Worm (Caenorhabditis elegans): ENCODE results near the gene ZC250.4.
"Not testable (repeated sequence)": the region's sequence is repeated elsewhere in the genome, so short reads cannot be mapped to it uniquely, and the experiment has no call there.

The ZC250.4 gene

DNA sequence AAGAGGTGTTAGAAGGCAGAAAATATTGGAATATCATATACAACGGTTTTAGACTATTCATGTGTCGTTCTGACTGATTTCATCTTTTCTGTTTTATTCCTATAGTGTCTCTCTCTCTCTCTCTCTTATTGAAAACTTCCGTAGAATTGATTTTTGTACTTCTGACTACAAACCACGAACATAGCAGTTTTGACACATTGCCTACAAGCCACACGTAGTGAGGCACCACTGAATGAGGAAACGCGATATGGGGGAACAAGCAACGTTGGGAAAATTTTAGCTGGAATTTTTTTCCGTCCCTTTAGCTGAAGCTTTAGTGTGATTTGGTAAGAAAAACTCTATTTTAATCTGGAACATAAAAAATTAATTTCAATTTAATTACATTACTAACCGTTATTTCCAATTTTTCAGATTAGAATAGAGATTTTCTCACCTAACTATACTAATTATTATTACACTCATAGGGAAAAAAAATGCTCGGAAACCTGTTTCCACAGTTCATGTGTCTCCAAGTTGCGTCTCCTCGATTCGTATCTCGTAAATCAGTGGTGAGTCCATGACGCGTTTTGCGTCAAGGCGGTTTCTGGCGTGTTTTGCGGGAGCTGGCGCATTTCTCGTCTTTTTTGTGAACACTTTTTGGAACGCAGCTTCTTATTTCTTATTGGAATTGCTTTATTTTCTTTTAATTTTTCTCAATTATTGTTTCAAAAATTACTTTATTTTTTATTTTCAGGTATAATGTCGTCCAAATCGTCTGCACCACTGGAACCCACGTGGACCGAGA lies 22.2 kb downstream of the ZC250.4 start, which contains the start of the genes nhr-142 and F44E7.9:
Gene nhr-142 (minus strand): TSS at position 57 of the 784 bp plus-strand sequence.
Gene F44E7.9 (plus strand): TSS at position 734 of the 784 bp plus-strand sequence.
- no peak for TF ChIP-seq unc-62 (GFP tag; optimal IDR thresholded peaks at IDR 0.05)

DNA sequence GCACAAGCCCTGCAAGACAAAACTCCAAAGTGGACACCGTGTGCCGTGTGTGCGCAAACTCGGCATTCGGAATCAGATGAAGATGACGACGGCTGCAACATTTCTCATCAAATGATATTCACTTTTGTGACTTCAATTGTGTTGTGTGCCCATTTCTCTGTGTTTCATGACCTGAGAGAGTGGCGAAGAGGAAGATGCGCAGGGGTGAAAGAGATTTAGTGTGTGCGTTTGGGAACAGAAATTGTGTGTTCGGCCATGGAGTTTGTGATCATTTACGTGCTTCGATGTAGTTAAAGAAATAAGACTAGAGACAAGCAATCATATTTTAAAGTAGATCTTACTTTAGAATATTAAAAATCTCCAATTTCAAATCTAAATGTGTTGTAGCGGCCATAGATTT lies 24.3 kb downstream of the ZC250.4 start:
- TF ChIP-seq unc-62 (GFP tag; optimal IDR thresholded peaks at IDR 0.05), result no peak

DNA sequence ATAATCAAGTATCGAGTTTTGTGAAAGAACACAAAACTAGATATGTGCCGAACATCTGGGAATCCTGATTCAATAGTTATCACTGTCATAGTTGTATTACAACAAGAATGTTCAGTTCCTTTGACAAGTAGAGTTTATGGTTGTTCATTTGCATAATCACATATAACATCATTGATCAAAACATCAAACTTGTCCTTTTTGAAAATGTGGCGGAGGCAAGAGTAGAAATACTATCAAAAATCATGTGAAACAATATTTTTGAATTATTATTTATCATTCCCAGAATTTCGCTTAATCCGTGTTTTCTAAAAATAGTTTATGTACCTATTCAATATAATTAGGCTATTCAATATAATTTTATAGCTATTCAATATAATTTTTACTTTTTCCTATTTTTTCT lies 27.6 kb downstream of the ZC250.4 start, which contains the start of gene F44E7.7:
Gene F44E7.7 (minus strand): TSS at position 101 of the 400 bp plus-strand sequence.
- no peak for TF ChIP-seq unc-62 (GFP tag; optimal IDR thresholded peaks at IDR 0.05)

DNA sequence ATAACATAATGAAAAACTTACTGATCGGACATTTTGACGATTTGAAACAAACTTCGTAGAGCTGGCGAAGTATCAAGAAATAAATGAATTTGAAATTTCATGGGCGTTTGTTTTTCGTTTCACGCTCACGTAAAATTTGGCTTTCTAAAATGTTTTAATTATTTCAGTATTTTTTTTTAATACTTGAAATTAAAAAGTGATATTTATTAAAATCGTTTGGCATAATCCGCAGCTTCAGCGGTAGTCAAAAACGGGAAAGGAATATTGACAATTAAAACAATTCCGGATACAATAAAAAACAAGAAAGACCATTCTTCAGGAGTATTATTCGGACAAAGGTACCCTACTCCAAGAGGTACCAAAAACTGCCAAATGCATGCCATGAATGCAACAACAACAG lies 30.2 kb downstream of the ZC250.4 start, which contains the start of gene fbxa-183:
Gene fbxa-183 (minus strand): TSS at position 101 of the 400 bp plus-strand sequence.
- no peak for TF ChIP-seq unc-62 (GFP tag; optimal IDR thresholded peaks at IDR 0.05)

DNA sequence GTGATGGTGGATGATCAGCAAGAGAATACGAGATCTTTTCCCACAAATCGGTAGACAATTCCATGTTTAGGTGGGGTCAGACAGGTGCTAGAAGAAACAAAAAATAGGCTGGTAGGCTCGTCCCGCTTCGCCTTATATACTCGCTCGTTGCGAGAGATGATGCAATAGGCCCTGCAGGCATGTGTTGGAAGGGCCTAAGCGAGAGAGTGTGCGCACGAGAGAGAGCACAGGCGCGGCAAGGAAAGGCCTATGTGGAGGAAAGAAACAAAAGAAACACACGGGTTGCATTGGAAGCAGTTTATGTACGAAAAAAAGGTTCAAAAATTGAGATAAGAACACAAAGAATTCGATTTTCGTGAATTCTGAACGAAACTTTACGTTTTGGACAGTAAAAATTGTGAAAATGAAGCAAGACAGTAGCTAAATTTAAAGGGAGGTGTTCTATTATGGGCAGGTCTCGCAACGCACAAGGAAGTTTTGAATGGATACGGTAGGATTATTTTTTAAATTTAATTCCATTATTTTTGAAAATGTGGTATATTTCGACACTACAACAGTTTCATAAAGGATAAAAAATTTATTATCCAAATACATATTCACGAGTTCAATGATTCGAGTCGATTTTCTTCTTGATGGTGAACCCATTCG lies 32.1 kb downstream of the ZC250.4 start, which contains the start of gene F44E7.5:
Gene F44E7.5 (minus strand): TSS at position 210 of the 648 bp plus-strand sequence.
- no peak for TF ChIP-seq unc-62 (GFP tag; optimal IDR thresholded peaks at IDR 0.05)

DNA sequence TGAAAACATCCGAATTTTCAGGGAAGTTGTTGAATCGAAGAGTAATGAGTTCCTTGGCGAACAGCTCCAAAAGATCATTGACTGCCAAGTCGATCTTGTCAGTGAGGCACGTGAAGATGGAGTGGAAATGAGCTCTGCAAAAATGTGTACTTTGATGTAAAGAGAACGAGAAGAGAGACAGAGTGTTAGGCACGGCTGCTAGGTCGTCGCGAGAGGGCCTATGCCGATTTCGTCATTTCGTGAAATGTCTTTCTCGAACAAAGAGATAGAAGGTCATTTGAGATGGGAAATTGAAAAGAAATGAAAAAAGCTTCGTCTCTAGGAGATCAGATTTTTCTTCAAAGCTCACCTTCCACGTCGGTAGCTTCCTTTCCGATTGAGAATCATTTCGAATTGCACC lies 33.0 kb downstream of the ZC250.4 start:
- no peak for TF ChIP-seq unc-62 (GFP tag; optimal IDR thresholded peaks at IDR 0.05)

DNA sequence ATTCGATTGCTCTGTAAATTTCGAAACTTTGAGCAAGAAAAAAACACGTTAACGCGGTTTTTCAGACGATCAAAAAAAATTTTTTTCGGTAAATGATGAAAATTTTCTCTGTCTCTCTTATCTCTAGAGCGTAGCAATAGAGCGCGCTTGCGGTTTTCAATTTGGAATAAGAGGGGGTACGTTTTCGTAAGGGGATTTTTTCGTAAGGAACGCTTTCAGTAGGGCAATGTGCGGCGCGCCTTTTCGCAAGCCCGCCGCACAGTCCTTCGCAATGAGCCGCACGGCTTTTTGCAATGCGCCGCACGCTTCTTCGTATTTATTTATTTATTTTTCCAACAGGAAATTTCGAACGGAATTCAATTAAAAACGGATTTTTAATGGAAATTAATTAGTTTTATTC lies 36.0 kb downstream of the ZC250.4 start, which contains the start of gene F44E7.4:
Gene F44E7.4 (minus strand): TSS at position 13 of the 400 bp plus-strand sequence.
- not testable (repeated sequence) for TF ChIP-seq unc-62 (GFP tag; optimal IDR thresholded peaks at IDR 0.05)

- no peak for TF ChIP-seq unc-62 (GFP tag; optimal IDR thresholded peaks at IDR 0.05)
These were observed 38.8 kb downstream of the ZC250.4 start for ce11 chrV:5774137-5774536.

DNA sequence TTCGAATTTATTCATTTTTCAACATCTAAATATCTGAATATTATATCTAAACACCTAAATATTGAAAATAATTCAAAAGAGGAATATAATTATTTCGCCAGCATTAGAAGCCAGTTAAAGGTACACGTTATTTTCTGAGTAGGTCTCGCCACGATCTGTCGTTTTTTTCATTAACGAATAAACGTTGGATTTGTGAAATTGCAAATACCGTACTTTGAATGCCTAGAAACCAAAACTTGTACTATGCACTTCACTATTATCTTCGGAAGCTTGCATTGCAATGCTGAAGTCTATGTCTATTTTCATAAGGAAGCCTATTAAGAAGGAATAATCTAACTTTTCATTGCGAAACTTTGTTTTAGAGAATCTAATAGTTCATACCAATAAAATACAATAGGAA lies 40.4 kb downstream of the ZC250.4 start:
- no peak for TF ChIP-seq unc-62 (GFP tag; optimal IDR thresholded peaks at IDR 0.05)

DNA sequence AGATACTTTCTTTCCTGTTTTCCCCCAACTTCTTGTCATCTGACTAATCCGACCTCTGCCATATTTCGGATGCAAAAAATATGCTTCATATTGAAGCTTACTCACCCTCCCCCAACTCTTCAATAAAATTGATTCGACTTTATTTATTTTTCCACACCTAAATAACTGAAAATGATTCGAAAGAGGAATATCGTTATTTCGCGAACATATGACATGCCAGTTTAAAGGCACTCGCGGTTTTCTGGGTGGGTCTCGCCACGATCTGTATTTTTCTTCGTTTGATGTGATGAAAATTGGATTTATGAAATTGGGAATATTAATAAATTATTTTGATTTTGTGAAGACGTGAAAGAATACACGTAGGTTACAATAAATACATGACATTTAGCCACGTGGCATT lies 41.3 kb downstream of the ZC250.4 start, which contains the start of gene F44E7.3:
Gene F44E7.3 (plus strand): TSS at position 319 of the 400 bp plus-strand sequence.
- TF ChIP-seq unc-62 (GFP tag; optimal IDR thresholded peaks at IDR 0.05), result no peak

DNA sequence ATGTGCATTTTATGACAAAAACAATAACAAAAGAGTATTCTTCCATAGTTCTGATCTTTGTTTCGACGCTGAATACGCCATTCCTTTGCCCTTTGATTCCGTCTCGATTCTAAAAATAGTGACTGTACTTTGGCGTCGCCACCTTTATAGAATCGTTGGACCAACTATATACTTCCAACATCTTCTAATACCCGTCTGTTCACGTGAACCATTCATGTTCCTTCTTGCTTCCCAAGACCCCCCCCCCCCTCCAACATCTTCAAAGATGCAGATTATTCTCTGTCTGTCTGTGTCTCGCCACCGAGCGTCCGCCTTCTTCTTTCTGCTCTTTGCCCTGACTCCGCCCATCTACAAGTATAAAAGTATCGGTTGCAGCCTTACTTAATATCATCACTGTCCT lies 42.9 kb downstream of the ZC250.4 start:
- TF ChIP-seq unc-62 (GFP tag; optimal IDR thresholded peaks at IDR 0.05), result no peak

- no peak for TF ChIP-seq unc-62 (GFP tag; optimal IDR thresholded peaks at IDR 0.05)
These were observed 43.4 kb downstream of the ZC250.4 start for ce11 chrV:5769500-5769899.

- no peak for TF ChIP-seq unc-62 (GFP tag; optimal IDR thresholded peaks at IDR 0.05)
These were observed 44.6 kb downstream of the ZC250.4 start for ce11 chrV:5768292-5768695.

DNA sequence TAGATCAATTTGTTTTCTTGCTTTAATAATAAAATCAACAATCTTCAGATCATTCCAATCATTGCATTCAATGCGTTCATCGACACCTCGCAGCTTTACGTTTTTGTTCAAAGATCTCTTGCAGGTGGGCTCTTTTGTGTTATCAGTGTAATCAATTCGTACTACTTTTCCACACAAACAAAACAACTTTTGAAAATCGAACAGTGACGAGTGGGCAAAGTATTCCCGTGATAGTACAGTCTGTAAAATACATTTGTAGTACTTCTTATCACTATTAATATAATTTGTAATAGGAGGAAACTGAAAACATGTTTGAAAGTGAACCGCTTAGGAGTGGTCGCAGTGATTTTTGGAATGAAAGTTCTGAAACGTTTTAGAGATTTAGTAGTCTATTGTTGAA lies 47.9 kb downstream of the ZC250.4 start, which contains the start of gene pgph-2:
Gene pgph-2 (plus strand): TSS at position 47 of the 400 bp plus-strand sequence.
- TF ChIP-seq unc-62 (GFP tag; optimal IDR thresholded peaks at IDR 0.05), result no peak

DNA sequence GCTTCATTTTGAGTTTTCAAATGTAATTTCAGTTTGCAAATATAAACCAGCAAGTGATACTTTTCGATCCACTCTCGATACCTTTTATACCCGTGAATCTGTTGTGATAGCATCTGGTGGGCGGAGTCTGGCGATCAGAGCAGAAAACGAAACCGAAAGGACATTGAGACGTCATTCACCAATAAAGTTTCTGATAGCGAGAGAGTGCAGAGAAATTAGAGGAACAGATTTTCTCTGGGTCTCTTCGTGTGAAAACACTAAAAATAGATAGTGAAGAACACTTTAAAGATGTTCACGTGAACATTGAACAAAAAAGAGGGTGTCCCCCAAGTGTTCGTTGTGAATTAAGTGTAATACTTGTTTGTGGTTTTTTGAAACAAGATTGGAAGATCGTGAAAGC lies 49.1 kb downstream of the ZC250.4 start, which contains the start of gene pgph-3:
Gene pgph-3 (minus strand): TSS at position 60 of the 400 bp plus-strand sequence.
- no peak for TF ChIP-seq unc-62 (GFP tag; optimal IDR thresholded peaks at IDR 0.05)
